Fruit fly (Drosophila melanogaster) whole organism, embryonic: ENCODE results near the gene rush.

ENCODE experiments used
- CG10979 ChIP-seq: fragments of 200-800 bp; sonication (Bioruptor generic); optimal IDR thresholded peaks from 2 replicates; lab custom pipeline; 2018; ENCODE audit warnings: missing biosample characterization, mild to moderate bottlenecking, missing genetic modification characterization, moderate library complexity
- CG31224 ChIP-seq: fragments of 200-800 bp; sonication (Bioruptor generic); IDR thresholded peaks from 2 replicates; pipeline ENCODE4 v1.3.6; 2022; ENCODE audit warnings: missing biosample characterization, missing genetic modification characterization
- CTCF ChIP-seq: fragments of 200-800 bp; sonication (Bioruptor generic); optimal IDR thresholded peaks from 2 replicates; lab custom pipeline; 2017; ENCODE audit warnings: missing biosample characterization, mild to moderate bottlenecking, missing genetic modification characterization, moderate library complexity
- Dip2 ChIP-seq: fragments of 200-800 bp; sonication (Bioruptor generic); IDR thresholded peaks from 2 replicates; pipeline ENCODE4 v1.3.6; 2022; ENCODE audit warnings: missing biosample characterization, missing genetic modification characterization
- Myb ChIP-seq: fragments of 200-800 bp; sonication (Bioruptor generic); optimal IDR thresholded peaks from 2 replicates; lab custom pipeline; 2016; ENCODE audit warnings: missing biosample characterization, missing genetic modification characterization

The rush gene

dm6 chrX:1523277-1523676 lies 44.9 kb downstream of the rush start:
- TF ChIP-seq CTCF (GFP tag; lab: Kevin White, UChicago) (peak; percentile 92), CG31224 (GFP tag; lab: Robert Waterston, UW) (peak; percentile 41; the same call in 1 of the 2 replicates), Dip2 (peak; percentile 87), CG10979 (peak; percentile 79), Myb (peak; percentile 69)
